Worm (Caenorhabditis elegans): ENCODE measurements around the gene mct-6.

The mct-6 gene

ce11 chrX:16770398-16770797, at the start of gene mct-6:
Gene mct-6, minus strand, starts transcription at chrX:16770498.
- TF ChIP-seq dao-5 (tag; optimal IDR thresholded peaks at IDR 0.05) = no peak
- no peak for TF ChIP-seq W03F9.2 (tag; optimal IDR thresholded peaks at IDR 0.05)
- no peak for TF ChIP-seq him-1 (tag; optimal IDR thresholded peaks at IDR 0.05)

- no peak for TF ChIP-seq dao-5 (tag; optimal IDR thresholded peaks at IDR 0.05)
- TF ChIP-seq him-1 (tag; optimal IDR thresholded peaks at IDR 0.05) = no peak
- no peak for TF ChIP-seq W03F9.2 (tag; optimal IDR thresholded peaks at IDR 0.05)
Observed at ce11 chrX:16818271-16818670, 48.0 kb upstream of the mct-6 start.

- TF ChIP-seq W03F9.2 (tag; optimal IDR thresholded peaks at IDR 0.05) (no peak), him-1 (tag; optimal IDR thresholded peaks at IDR 0.05) (no peak), dao-5 (tag; optimal IDR thresholded peaks at IDR 0.05) (no peak)
Observed at ce11 chrX:16816854-16817253, 46.6 kb upstream of the mct-6 start.

- TF ChIP-seq dao-5 (tag; optimal IDR thresholded peaks at IDR 0.05) = no peak
Observed at ce11 chrX:16815508-16815907, 45.2 kb upstream of the mct-6 start.

ce11 chrX:16814913-16815312, 44.6 kb upstream of the mct-6 start:
- TF ChIP-seq dao-5 (tag; optimal IDR thresholded peaks at IDR 0.05) (no peak), W03F9.2 (tag; optimal IDR thresholded peaks at IDR 0.05) (no peak), him-1 (tag; optimal IDR thresholded peaks at IDR 0.05) (no peak)

- no peak for TF ChIP-seq him-1 (tag; optimal IDR thresholded peaks at IDR 0.05)
- no peak for TF ChIP-seq dao-5 (tag; optimal IDR thresholded peaks at IDR 0.05)
- TF ChIP-seq W03F9.2 (tag; optimal IDR thresholded peaks at IDR 0.05) = no peak
Observed at ce11 chrX:16813606-16814330, 43.5 kb upstream of the mct-6 start, which contains the start of gene cas-1. Gene cas-1, minus strand, starts transcription at chrX:16813656.

ce11 chrX:16813148-16813547, 42.9 kb upstream of the mct-6 start:
- TF ChIP-seq him-1 (tag; optimal IDR thresholded peaks at IDR 0.05) (no peak), dao-5 (tag; optimal IDR thresholded peaks at IDR 0.05) (no peak), W03F9.2 (tag; optimal IDR thresholded peaks at IDR 0.05) (no peak)

- TF ChIP-seq him-1 (tag; optimal IDR thresholded peaks at IDR 0.05) (no peak), W03F9.2 (tag; optimal IDR thresholded peaks at IDR 0.05) (no peak), dao-5 (tag; optimal IDR thresholded peaks at IDR 0.05) (no peak)
Observed at ce11 chrX:16811974-16812373, 41.7 kb upstream of the mct-6 start.

- TF ChIP-seq dao-5 (tag; optimal IDR thresholded peaks at IDR 0.05) (no peak), him-1 (tag; optimal IDR thresholded peaks at IDR 0.05) (no peak), W03F9.2 (tag; optimal IDR thresholded peaks at IDR 0.05) (no peak)
Observed at ce11 chrX:16809689-16810088, 39.4 kb upstream of the mct-6 start.

- TF ChIP-seq him-1 (tag; optimal IDR thresholded peaks at IDR 0.05) = no peak
- TF ChIP-seq dao-5 (tag; optimal IDR thresholded peaks at IDR 0.05) = no peak
- no peak for TF ChIP-seq W03F9.2 (tag; optimal IDR thresholded peaks at IDR 0.05)
Observed at ce11 chrX:16808526-16808925, 38.2 kb upstream of the mct-6 start.

ce11 chrX:16807015-16807414, 36.7 kb upstream of the mct-6 start, which contains the start of gene mec-4:
Gene mec-4, minus strand, starts transcription at chrX:16807115.
- TF ChIP-seq him-1 (tag; optimal IDR thresholded peaks at IDR 0.05) (no peak), W03F9.2 (tag; optimal IDR thresholded peaks at IDR 0.05) (no peak), dao-5 (tag; optimal IDR thresholded peaks at IDR 0.05) (no peak)

ce11 chrX:16803545-16803944, 33.2 kb upstream of the mct-6 start:
- TF ChIP-seq dao-5 (tag; optimal IDR thresholded peaks at IDR 0.05) = no peak
- TF ChIP-seq him-1 (tag; optimal IDR thresholded peaks at IDR 0.05) = no peak
- no peak for TF ChIP-seq W03F9.2 (tag; optimal IDR thresholded peaks at IDR 0.05)

ce11 chrX:16799065-16799663, 28.9 kb upstream of the mct-6 start:
- TF ChIP-seq him-1 (tag; optimal IDR thresholded peaks at IDR 0.05) (no peak), W03F9.2 (tag; optimal IDR thresholded peaks at IDR 0.05) (peak; percentile 23), dao-5 (tag; optimal IDR thresholded peaks at IDR 0.05) (no peak)

- TF ChIP-seq W03F9.2 (tag; optimal IDR thresholded peaks at IDR 0.05) = no peak
- no peak for TF ChIP-seq dao-5 (tag; optimal IDR thresholded peaks at IDR 0.05)
- TF ChIP-seq him-1 (tag; optimal IDR thresholded peaks at IDR 0.05) = no peak
Observed at ce11 chrX:16798621-16799020, 28.3 kb upstream of the mct-6 start.

ce11 chrX:16796826-16797225, 26.5 kb upstream of the mct-6 start:
- TF ChIP-seq him-1 (tag; optimal IDR thresholded peaks at IDR 0.05) (peak; percentile 64), W03F9.2 (tag; optimal IDR thresholded peaks at IDR 0.05) (peak; percentile 69), dao-5 (tag; optimal IDR thresholded peaks at IDR 0.05) (no peak)

Measured in whole organism, L4/young adult.